Fruit fly (Drosophila melanogaster): ENCODE results near the gene CG44385.
"Not testable (repeated sequence)": the region's sequence is repeated elsewhere in the genome, so short reads cannot be mapped to it uniquely, and the experiment has no call there.

DNA sequence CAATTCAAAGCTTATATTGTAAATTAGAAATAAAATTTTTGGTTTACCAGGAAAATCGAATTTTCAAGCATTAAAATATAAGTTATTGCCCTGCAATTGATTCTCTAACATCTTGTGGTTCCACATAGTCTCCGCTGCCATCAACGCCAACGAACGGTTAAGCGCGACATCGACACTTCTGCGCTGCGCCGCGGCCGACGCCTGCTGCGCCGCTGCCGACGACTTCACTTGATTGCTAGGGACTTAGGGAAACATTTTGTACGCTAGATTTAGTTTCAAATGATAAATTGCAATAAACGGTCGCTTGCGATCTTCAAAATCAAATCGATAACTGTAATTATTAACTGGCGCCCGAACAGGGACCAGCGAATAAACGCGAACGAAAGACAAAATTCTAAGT, 36.2 kb downstream of the CG44385 start, which contains the start of gene CG42249:
- not testable (repeated sequence) for TF ChIP-seq CG5204 (GFP tag; optimal IDR thresholded peaks at IDR 0.05); toe (GFP tag; optimal IDR thresholded peaks at IDR 0.05); cnc (optimal IDR thresholded peaks at IDR 0.05); CG33017 (tag; optimal IDR thresholded peaks at IDR 0.05); CG14711 (tag; optimal IDR thresholded peaks at IDR 0.05); CG12768 (GFP tag; optimal IDR thresholded peaks at IDR 0.05); Hr96 (GFP tag; optimal IDR thresholded peaks at IDR 0.05); Crg-1 (GFP tag; optimal IDR thresholded peaks at IDR 0.05); CG7101 (tag; optimal IDR thresholded peaks at IDR 0.05)

Data from whole organism, adult.